Worm (Caenorhabditis elegans) whole organism, L3 larva: ENCODE data around the gene fkh-4.

ENCODE experiments used
- daf-12 ChIP-seq: fragments of 150-350 bp; optimal IDR thresholded peaks from 2 replicates; lab custom pipeline; 2014; ENCODE audit warnings: missing biosample characterization, missing genetic modification reagents, missing genetic modification characterization
- egl-27 ChIP-seq: sonication (generic microtip); optimal IDR thresholded peaks from 4 replicates; lab custom pipeline; 2017; ENCODE audit warnings: missing biosample characterization, missing genetic modification reagents, missing genetic modification characterization
- elt-2 ChIP-seq: sonication (generic microtip); optimal IDR thresholded peaks from 2 replicates; lab custom pipeline; 2016; ENCODE audit warnings: missing genetic modification reagents, mild to moderate bottlenecking, missing genetic modification characterization, missing compliant biosample characterization
- jun-1 ChIP-seq: fragments of 150-350 bp; optimal IDR thresholded peaks from 2 replicates; lab custom pipeline; 2014; ENCODE audit warnings: missing biosample characterization, missing genetic modification reagents, missing genetic modification characterization
- lin-15B ChIP-seq: fragments of 150-350 bp; optimal IDR thresholded peaks from 2 replicates; lab custom pipeline; 2014; ENCODE audit warnings: missing biosample characterization, missing genetic modification characterization
- mdl-1 ChIP-seq: fragments of 150-350 bp; optimal IDR thresholded peaks from 2 replicates; lab custom pipeline; 2014; ENCODE audit warnings: missing biosample characterization, missing genetic modification characterization
- mml-1 ChIP-seq: fragments of 150-350 bp; sonication (generic microtip); optimal IDR thresholded peaks from 3 replicates; lab custom pipeline; 2014; ENCODE audit warnings: missing biosample characterization, missing genetic modification characterization
- nhr-12 ChIP-seq: fragments of 150-350 bp; optimal IDR thresholded peaks from 2 replicates; lab custom pipeline; 2014; ENCODE audit warnings: missing biosample characterization, missing genetic modification characterization
- snpc-4 ChIP-seq: fragments of 150-350 bp; optimal IDR thresholded peaks from 2 replicates; lab custom pipeline; 2014; ENCODE audit warnings: missing biosample characterization, missing genetic modification characterization
- unc-62 ChIP-seq: fragments of 150-350 bp; sonication (generic microtip); optimal IDR thresholded peaks from 4 replicates; lab custom pipeline; 2014; ENCODE audit warnings: missing biosample characterization, missing genetic modification reagents, missing genetic modification characterization

ce11 chrX:13456442-13456841 is 27.8 kb upstream of the fkh-4 start, which contains the start of gene flr-1:
- TF ChIP-seq mml-1 (tag; lab: Kevin White, UChicago) (no peak), unc-62 (GFP tag; lab: Kevin White, UChicago) (no peak), snpc-4 (tag; lab: Kevin White, UChicago) (no peak), jun-1 (tag; lab: Kevin White, UChicago) (no peak), daf-12 (tag; lab: Kevin White, UChicago) (no peak), egl-27 (tag; lab: Kevin White, UChicago) (no peak), mdl-1 (tag; lab: Kevin White, UChicago) (no peak), elt-2 (tag; lab: Kevin White, UChicago) (no peak), lin-15B (no peak), nhr-12 (tag; lab: Kevin White, UChicago) (no peak)
